Worm (Caenorhabditis elegans) whole organism, L3 larva: Measurements from ENCODE around the gene F08H9.3.

Experiments
- R02D3.7 ChIP-seq: fragments of 150-350 bp; optimal IDR thresholded peaks from 2 replicates; lab custom pipeline; 2014; ENCODE audit warnings: missing biosample characterization, missing genetic modification characterization
- egl-27 ChIP-seq: sonication (generic microtip); optimal IDR thresholded peaks from 4 replicates; lab custom pipeline; 2017; ENCODE audit warnings: missing biosample characterization, missing genetic modification reagents, missing genetic modification characterization
- elt-3 ChIP-seq, 3 experiments: fragments of 150-350 bp in 1 of 3; sonication (generic microtip) in 2 of 3; optimal IDR thresholded peaks; 2 replicates in 2 of 3; 4 replicates in 1 of 3; lab custom pipeline; 2014 to 2017; ENCODE audit warnings: missing biosample characterization in 3 of 3, missing genetic modification characterization in 3 of 3
- nhr-23 ChIP-seq: fragments of 150-350 bp; optimal IDR thresholded peaks from 2 replicates; lab custom pipeline; 2014; ENCODE audit warnings: missing biosample characterization, missing genetic modification reagents, missing genetic modification characterization
- nhr-28 ChIP-seq: fragments of 150-350 bp; optimal IDR thresholded peaks from 2 replicates; lab custom pipeline; 2014; ENCODE audit warnings: missing biosample characterization, missing genetic modification characterization
- nhr-77 ChIP-seq: fragments of 150-350 bp; optimal IDR thresholded peaks from 2 replicates; lab custom pipeline; 2014; ENCODE audit warnings: missing biosample characterization, missing genetic modification characterization
- pha-4 ChIP-seq: fragments of 150-350 bp; optimal IDR thresholded peaks from 2 replicates; lab custom pipeline; 2014; ENCODE audit warnings: missing biosample characterization, missing genetic modification reagents, missing genetic modification characterization
- pqm-1 ChIP-seq: fragments of 150-350 bp; optimal IDR thresholded peaks from 2 replicates; lab custom pipeline; 2017; ENCODE audit warnings: missing biosample characterization, missing genetic modification characterization, inconsistent platforms
- skn-1 ChIP-seq: fragments of 150-350 bp; optimal IDR thresholded peaks from 2 replicates; lab custom pipeline; 2014; ENCODE audit warnings: missing biosample characterization, missing genetic modification characterization
- unc-62 ChIP-seq: fragments of 150-350 bp; sonication (generic microtip); optimal IDR thresholded peaks from 4 replicates; lab custom pipeline; 2014; ENCODE audit warnings: missing biosample characterization, missing genetic modification reagents, missing genetic modification characterization

DNA sequence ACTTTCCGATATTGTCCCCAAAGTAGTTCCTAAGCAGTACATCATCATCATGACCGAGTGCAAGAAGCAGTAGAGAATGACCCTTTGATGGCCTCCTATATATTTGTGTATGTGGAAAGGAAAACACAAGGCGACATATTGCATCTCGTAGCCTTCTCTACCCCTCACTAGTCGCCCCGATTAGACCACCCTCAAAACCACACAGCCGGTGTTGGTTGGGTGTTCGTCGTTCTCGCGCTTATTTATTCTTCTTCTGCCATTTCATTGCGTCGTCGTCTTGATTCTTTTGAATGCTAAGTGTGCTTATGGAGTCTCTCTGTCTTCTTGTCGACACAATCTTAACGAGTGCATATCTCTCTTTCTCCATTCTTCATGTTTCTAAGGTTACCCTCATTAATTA, 35.1 kb upstream of the F08H9.3 start:
- no peak for TF ChIP-seq nhr-77 (tag; lab: Kevin White, UChicago)
- no peak for TF ChIP-seq R02D3.7 (tag; lab: Kevin White, UChicago)
- TF ChIP-seq egl-27 = no peak
- TF ChIP-seq pha-4 (tag; lab: Kevin White, UChicago) = no peak
- TF ChIP-seq unc-62 (GFP tag; lab: Kevin White, UChicago) = no peak
- TF ChIP-seq pqm-1 (tag; lab: Kevin White, UChicago) = no peak
- no peak for TF ChIP-seq skn-1 (tag; lab: Kevin White, UChicago)
- no peak for TF ChIP-seq nhr-23 (tag; lab: Kevin White, UChicago)
- TF ChIP-seq nhr-28 = no peak
- TF ChIP-seq elt-3 (tag; optimal IDR thresholded peaks at IDR 0.05; lab: Kevin White, UChicago) = no peak
